Fruit fly (Drosophila melanogaster) whole organism, embryonic: ENCODE measurements around the gene Mdh2.

Experiments
- Antp ChIP-seq: fragments of 200-800 bp; sonication (Bioruptor generic); optimal IDR thresholded peaks from 3 replicates; lab custom pipeline; 2016; ENCODE audit warnings: missing biosample characterization, missing genetic modification characterization
- CG10321 ChIP-seq: fragments of 200-800 bp; sonication (Bioruptor generic); IDR thresholded peaks from 2 replicates; pipeline ENCODE4 v1.3.6; 2022; ENCODE audit warnings: missing biosample characterization, missing genetic modification characterization
- CG11560 ChIP-seq: fragments of 200-800 bp; sonication (Bioruptor generic); IDR thresholded peaks from 3 replicates; pipeline ENCODE4 v1.3.6; 2022; ENCODE audit warnings: missing biosample characterization, missing genetic modification characterization
- CG11723 ChIP-seq: fragments of 200-800 bp; sonication (Bioruptor generic); optimal IDR thresholded peaks from 2 replicates; lab custom pipeline; 2017; ENCODE audit warnings: missing biosample characterization, mild to moderate bottlenecking, missing genetic modification characterization
- CG14710 ChIP-seq: fragments of 200-800 bp; sonication (Bioruptor generic); optimal IDR thresholded peaks from 3 replicates; lab custom pipeline; 2019; ENCODE audit warnings: missing biosample characterization, mild to moderate bottlenecking, missing genetic modification characterization, moderate library complexity
- CG14965 ChIP-seq: fragments of 200-800 bp; sonication (Bioruptor generic); optimal IDR thresholded peaks from 2 replicates; lab custom pipeline; 2016; ENCODE audit warnings: missing biosample characterization, missing genetic modification characterization, borderline replicate concordance
- CG1529 ChIP-seq: fragments of 200-800 bp; sonication (Bioruptor generic); optimal IDR thresholded peaks from 3 replicates; lab custom pipeline; 2018; ENCODE audit warnings: missing biosample characterization, missing genetic modification characterization
- CG17385 ChIP-seq: fragments of 200-800 bp; sonication (Bioruptor generic); optimal IDR thresholded peaks from 3 replicates; lab custom pipeline; 2018; ENCODE audit warnings: missing biosample characterization, mild to moderate bottlenecking, missing genetic modification characterization
- CG33213 ChIP-seq: fragments of 200-800 bp; sonication (Bioruptor generic); optimal IDR thresholded peaks from 3 replicates; lab custom pipeline; 2016; ENCODE audit warnings: missing biosample characterization, missing genetic modification characterization
- CG3726 ChIP-seq: fragments of 200-800 bp; sonication (Bioruptor generic); IDR thresholded peaks from 3 replicates; pipeline ENCODE4, ENCODE4 v1.3.6; 2022; ENCODE audit warnings: missing biosample characterization, missing genetic modification characterization
- CG4282 ChIP-seq: fragments of 200-800 bp; sonication (Bioruptor generic); optimal IDR thresholded peaks from 2 replicates; lab custom pipeline; 2016; ENCODE audit warnings: missing biosample characterization, missing genetic modification characterization
- CG43689 ChIP-seq: fragments of 200-800 bp; sonication (Bioruptor generic); IDR thresholded peaks from 2 replicates; pipeline ENCODE4 v1.3.6; 2022; ENCODE audit warnings: missing biosample characterization, missing genetic modification characterization
- CG6254 ChIP-seq: fragments of 200-800 bp; sonication (Bioruptor generic); optimal IDR thresholded peaks from 3 replicates; lab custom pipeline; 2017; ENCODE audit warnings: mild to moderate bottlenecking, missing biosample characterization, missing genetic modification reagents, missing genetic modification characterization
- CG6813 ChIP-seq: fragments of 200-800 bp; sonication (Bioruptor generic); optimal IDR thresholded peaks from 2 replicates; lab custom pipeline; 2017; ENCODE audit warnings: missing biosample characterization, missing genetic modification characterization, mild to moderate bottlenecking, moderate library complexity, missing genetic modification reagents
- Chrac-16 ChIP-seq: fragments of 200-800 bp; sonication (Bioruptor generic); optimal IDR thresholded peaks from 3 replicates; lab custom pipeline; 2016; ENCODE audit warnings: missing biosample characterization, missing genetic modification characterization
- Dek ChIP-seq: fragments of 200-800 bp; sonication (Bioruptor generic); optimal IDR thresholded peaks from 3 replicates; lab custom pipeline; 2019; ENCODE audit warnings: missing biosample characterization, mild to moderate bottlenecking, missing genetic modification characterization, moderate library complexity
- E2f1 ChIP-seq: fragments of 200-800 bp; sonication (Bioruptor generic); IDR thresholded peaks from 2 replicates; pipeline ENCODE4 v1.3.6; 2022; ENCODE audit warnings: missing biosample characterization, missing genetic modification characterization
- HLH4C ChIP-seq: fragments of 200-800 bp; sonication (Bioruptor generic); IDR thresholded peaks from 3 replicates; pipeline ENCODE4 v1.3.6; 2022; ENCODE audit warnings: missing biosample characterization, missing genetic modification characterization; ENCODE audit not compliant: partially characterized antibody
- Nf-YA ChIP-seq: fragments of 200-800 bp; sonication (Bioruptor generic); IDR thresholded peaks from 2 replicates; pipeline ENCODE4 v1.3.6; 2022; ENCODE audit warnings: missing biosample characterization, missing genetic modification characterization
- Pdp1 ChIP-seq, 2 experiments: fragments of 200-800 bp; sonication (Bioruptor generic); optimal IDR thresholded peaks; 3 replicates each; lab custom pipeline; 2016; ENCODE audit warnings: missing biosample characterization in 2 of 2, missing genetic modification characterization in 2 of 2, mild to moderate bottlenecking in 1 of 2, moderate library complexity in 1 of 2
- Rfx ChIP-seq: fragments of 200-800 bp; sonication (Bioruptor generic); IDR thresholded peaks from 2 replicates; pipeline ENCODE4 v1.3.6; 2022; ENCODE audit warnings: missing biosample characterization, missing genetic modification characterization
- Trl ChIP-seq, 3 experiments: fragments of >200 bp in 2 of 3; fragments of 200-800 bp in 1 of 3; sonication (Bioruptor generic) in 1 of 3; optimal IDR thresholded peaks; 2 replicates in 1 of 3; 3 replicates in 2 of 3; lab custom pipeline; 2016 to 2017; ENCODE audit warnings: missing biosample characterization in 1 of 3, missing genetic modification characterization in 1 of 3
- aop ChIP-seq: fragments of 200-800 bp; sonication (Bioruptor generic); IDR thresholded peaks from 2 replicates; pipeline ENCODE4 v1.3.6; 2022; ENCODE audit warnings: missing biosample characterization, missing genetic modification characterization
- ci ChIP-seq: fragments of 200-800 bp; sonication (Bioruptor generic); IDR thresholded peaks from 3 replicates; pipeline ENCODE4 v1.3.6; 2022; ENCODE audit warnings: missing biosample characterization, missing genetic modification characterization
- croc ChIP-seq: fragments of 200-800 bp; sonication (Bioruptor generic); conservative IDR thresholded peaks from 3 replicates; pipeline ENCODE4 v1.3.6; 2022; ENCODE audit warnings: missing biosample characterization, missing genetic modification characterization
- crol ChIP-seq: fragments of 200-800 bp; sonication (Bioruptor generic); IDR thresholded peaks from 2 replicates; pipeline ENCODE4 v1.3.6; 2022; ENCODE audit warnings: missing biosample characterization, missing genetic modification characterization
- dan ChIP-seq: fragments of 200-800 bp; sonication (Bioruptor generic); IDR thresholded peaks from 2 replicates; pipeline ENCODE4 v1.3.6; 2022; ENCODE audit warnings: missing biosample characterization, missing genetic modification characterization
- ems ChIP-seq: fragments of 200-800 bp; sonication (Bioruptor generic); optimal IDR thresholded peaks from 3 replicates; lab custom pipeline; 2016; ENCODE audit warnings: missing biosample characterization, missing genetic modification characterization
- ewg ChIP-seq: fragments of 200-800 bp; sonication (Bioruptor generic); optimal IDR thresholded peaks from 3 replicates; lab custom pipeline; 2017; ENCODE audit warnings: mild to moderate bottlenecking, missing biosample characterization, missing genetic modification reagents, missing genetic modification characterization
- eyg ChIP-seq: fragments of 200-800 bp; sonication (Bioruptor generic); optimal IDR thresholded peaks from 3 replicates; lab custom pipeline; 2016; ENCODE audit warnings: missing biosample characterization, missing genetic modification characterization
- jumu ChIP-seq: fragments of 200-800 bp; sonication (Bioruptor generic); optimal IDR thresholded peaks from 3 replicates; lab custom pipeline; 2016; ENCODE audit warnings: missing biosample characterization, missing genetic modification characterization
- lab ChIP-seq: fragments of 200-800 bp; sonication (Bioruptor generic); optimal IDR thresholded peaks from 3 replicates; lab custom pipeline; 2017; ENCODE audit warnings: missing biosample characterization, missing genetic modification characterization, mild to moderate bottlenecking, moderate library complexity, missing genetic modification reagents
- lilli ChIP-seq: fragments of 200-800 bp; sonication (Bioruptor generic); optimal IDR thresholded peaks from 3 replicates; lab custom pipeline; 2016; ENCODE audit warnings: missing biosample characterization, missing genetic modification characterization
- mirr ChIP-seq: fragments of 200-800 bp; sonication (Bioruptor generic); optimal IDR thresholded peaks from 3 replicates; lab custom pipeline; 2018; ENCODE audit warnings: missing biosample characterization, mild to moderate bottlenecking, missing genetic modification characterization
- nom ChIP-seq: fragments of 200-800 bp; sonication (Bioruptor generic); optimal IDR thresholded peaks from 2 replicates; lab custom pipeline; 2017; ENCODE audit warnings: missing biosample characterization, missing genetic modification characterization, mild to moderate bottlenecking, moderate library complexity, missing genetic modification reagents
- onecut ChIP-seq: fragments of 200-800 bp; sonication (Bioruptor generic); IDR thresholded peaks from 2 replicates; pipeline ENCODE4 v1.3.6; 2022; ENCODE audit warnings: missing biosample characterization, missing genetic modification characterization
- pita ChIP-seq: fragments of 200-800 bp; sonication (Bioruptor generic); optimal IDR thresholded peaks from 2 replicates; lab custom pipeline; 2017; ENCODE audit warnings: missing biosample characterization, mild to moderate bottlenecking, missing genetic modification characterization
- psq ChIP-seq: fragments of 200-800 bp; sonication (Bioruptor generic); optimal IDR thresholded peaks from 2 replicates; lab custom pipeline; 2017; ENCODE audit warnings: missing biosample characterization, missing genetic modification characterization
- rib ChIP-seq: fragments of 200-800 bp; sonication (Bioruptor generic); IDR thresholded peaks from 2 replicates; pipeline ENCODE4 v1.3.6; 2022; ENCODE audit warnings: missing biosample characterization, missing genetic modification characterization
- row ChIP-seq: fragments of 200-800 bp; sonication (Bioruptor generic); IDR thresholded peaks from 3 replicates; pipeline ENCODE4 v1.3.6; 2022; ENCODE audit warnings: missing biosample characterization, missing genetic modification characterization
- sens ChIP-seq: fragments of 200-800 bp; sonication (Bioruptor generic); peaks from one replicate; lab custom pipeline; 2016; ENCODE audit warnings: missing biosample characterization, missing genetic modification characterization
- sisA ChIP-seq: fragments of 200-800 bp; sonication (Bioruptor generic); IDR thresholded peaks from 2 replicates; pipeline ENCODE4 v1.3.6; 2022; ENCODE audit warnings: missing biosample characterization, missing genetic modification characterization
- sob ChIP-seq: fragments of 200-800 bp; sonication (Bioruptor generic); IDR thresholded peaks from 2 replicates; pipeline ENCODE4 v1.3.6; 2022; ENCODE audit warnings: missing biosample characterization, missing genetic modification characterization
- sqz ChIP-seq: fragments of 200-800 bp; sonication (Bioruptor generic); optimal IDR thresholded peaks from 3 replicates; lab custom pipeline; 2018; ENCODE audit warnings: missing biosample characterization, mild to moderate bottlenecking, missing genetic modification characterization
- toy ChIP-seq: fragments of 200-800 bp; sonication (Bioruptor generic); IDR thresholded peaks from 2 replicates; pipeline ENCODE4 v1.3.6; 2022; ENCODE audit warnings: missing biosample characterization, missing genetic modification characterization
- wdn ChIP-seq: fragments of 200-800 bp; sonication (Bioruptor generic); IDR thresholded peaks from 2 replicates; pipeline ENCODE4 v1.3.6; 2022; ENCODE audit warnings: missing biosample characterization, missing genetic modification characterization
- zfh2 ChIP-seq: fragments of 200-800 bp; sonication (Bioruptor generic); optimal IDR thresholded peaks from 2 replicates; lab custom pipeline; 2016; ENCODE audit warnings: missing biosample characterization, missing genetic modification characterization

The Mdh2 gene

DNA sequence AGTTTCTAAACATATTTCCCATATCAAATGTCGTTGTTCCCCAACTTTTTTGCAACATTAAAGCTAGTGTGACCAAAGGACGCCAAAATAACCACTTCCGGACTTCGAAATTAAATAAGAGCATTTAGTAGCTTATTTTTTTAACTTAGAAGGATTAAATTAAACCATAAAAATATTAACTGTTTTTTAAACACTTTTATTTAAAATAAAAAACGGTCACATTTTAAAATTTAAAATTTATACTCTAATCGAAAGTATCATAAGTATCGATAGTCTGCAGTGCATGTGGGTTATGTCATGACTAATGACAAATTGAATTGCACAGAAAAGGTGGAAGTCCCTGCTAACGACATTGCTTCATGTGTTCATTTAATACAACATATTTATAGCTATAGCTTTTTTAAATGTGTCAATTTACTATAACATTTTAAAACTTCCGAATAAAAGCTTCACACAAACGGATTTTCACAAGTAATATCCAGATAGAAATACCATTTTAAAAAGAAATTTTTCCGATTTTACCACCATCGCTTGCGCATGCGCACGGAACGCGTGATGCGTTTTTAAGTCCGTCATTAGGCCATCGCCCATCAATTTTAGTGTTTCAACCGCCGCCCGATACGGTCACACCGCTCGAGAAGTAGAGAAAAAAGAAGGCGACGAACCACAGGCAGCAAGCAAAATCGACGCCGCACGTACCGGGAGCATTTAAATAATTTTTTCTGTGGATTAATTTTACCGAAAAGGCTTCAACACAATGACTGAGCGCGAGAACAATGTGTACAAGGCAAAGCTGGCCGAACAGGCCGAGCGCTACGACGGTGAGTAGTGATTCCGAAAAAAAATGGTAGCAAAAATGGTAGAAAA lies 16.1 kb downstream of the Mdh2 start, which contains the start of the genes CG7156 and 14-3-3epsilon (continued):
- TF ChIP-seq pita (GFP tag; lab: Kevin White, UChicago) (peak; percentile 91), CG14710 (peak; percentile 92), dan (GFP tag; lab: Robert Waterston, UW) (no peak), aop (0 out of 2 replicates have a peak, but pooled peaks have one; percentile 8), zfh2 (GFP tag; lab: Kevin White, UChicago) (peak; percentile 11), eyg (GFP tag; lab: Kevin White, UChicago) (no peak), Nf-YA (0 out of 2 replicates have a peak, but pooled peaks have one; percentile 5), CG11560 (peak; percentile 50; the same call in 1 of the 3 replicates), ems (no peak), Rfx (GFP tag; lab: Robert Waterston, UW) (peak; percentile 38)

DNA sequence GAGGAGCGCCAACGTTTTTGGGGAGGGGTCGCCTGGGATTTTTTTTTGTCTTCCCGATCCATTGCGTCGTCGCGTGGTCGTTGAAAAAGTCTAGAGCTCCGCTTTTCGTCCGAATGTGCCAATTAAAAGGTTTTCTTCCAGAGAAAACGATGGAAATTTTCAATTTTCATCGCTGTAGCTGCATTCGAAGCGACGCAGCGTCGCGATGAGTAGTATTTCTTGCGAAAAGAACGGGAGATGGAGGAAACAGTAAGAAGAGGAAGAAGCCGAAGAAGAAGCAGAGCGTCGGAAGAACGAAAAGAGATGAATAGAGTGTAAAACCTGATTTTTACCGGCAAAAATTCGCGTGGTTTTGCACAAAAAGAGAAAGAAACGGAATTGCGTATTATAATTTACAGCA lies 16.8 kb downstream of the Mdh2 start:
- no peak for TF ChIP-seq Chrac-16
- TF ChIP-seq psq (GFP tag; lab: Kevin White, UChicago): peak; percentile 35
- 0 out of 3 replicates have a peak, but pooled peaks have one; percentile 11 for TF ChIP-seq HLH4C (GFP tag; lab: Robert Waterston, UW)
- peak; percentile 48 for TF ChIP-seq sqz
- peak; percentile 37 for TF ChIP-seq sens
- peak; percentile 22; the same call in 1 of the 2 replicates for TF ChIP-seq CG10321 (GFP tag; lab: Robert Waterston, UW)
- TF ChIP-seq CG14965 (GFP tag; lab: Kevin White, UChicago): no peak
- peak; percentile 27 for TF ChIP-seq nom (GFP tag; lab: Kevin White, UChicago)
- TF ChIP-seq CG3726 (GFP tag; lab: Robert Waterston, UW): no peak
- peak; percentile 2; the same call in 1 of the 2 replicates for TF ChIP-seq sob
- peak in 1 of 2 experiments; percentile 27 for TF ChIP-seq Trl (optimal IDR thresholded peaks at IDR 0.05; lab: Kevin White, UChicago)
- TF ChIP-seq Trl (GFP tag; optimal IDR thresholded peaks at IDR 0.05; lab: Kevin White, UChicago): no peak
- 0 out of 2 replicates have a peak, but pooled peaks have one; percentile 4 for TF ChIP-seq Nf-YA
- peak; percentile 97 for TF ChIP-seq CG17385
- TF ChIP-seq CG1529 (GFP tag; lab: Kevin White, UChicago): peak; percentile 55
- no peak for TF ChIP-seq E2f1
- no peak for TF ChIP-seq CG43689

DNA sequence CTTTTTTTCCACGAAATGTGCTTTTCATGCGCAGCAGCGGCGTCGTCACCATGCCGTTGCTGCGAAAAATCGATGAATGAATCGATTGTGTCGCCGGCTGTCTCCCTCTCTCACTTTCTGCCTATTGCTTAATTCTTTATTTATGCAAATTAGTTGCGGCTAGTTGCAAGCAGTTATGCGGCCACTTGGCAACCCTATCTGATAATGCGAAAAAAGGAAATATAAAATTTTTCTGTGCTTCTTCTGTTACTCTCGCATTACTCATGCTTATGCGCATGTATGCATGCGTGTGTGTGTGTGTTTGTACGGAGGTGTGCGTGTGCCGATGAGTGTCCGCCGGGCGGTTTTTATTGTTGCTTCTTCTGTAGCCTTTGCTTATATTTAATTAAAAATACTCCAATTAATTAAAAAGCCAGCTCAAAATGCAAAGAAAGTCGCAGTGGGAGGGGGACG lies 17.5 kb downstream of the Mdh2 start:
- TF ChIP-seq lilli (GFP tag; lab: Kevin White, UChicago) (peak; percentile 35), CG33213 (GFP tag; lab: Kevin White, UChicago) (peak; percentile 10), ewg (GFP tag; lab: Kevin White, UChicago) (peak; percentile 84), mirr (GFP tag; lab: Kevin White, UChicago) (peak; percentile 49), Dek (tag; lab: Kevin White, UChicago) (peak; percentile 11), CG11723 (GFP tag; lab: Kevin White, UChicago) (no peak), sisA (no peak), Antp (GFP tag; lab: Kevin White, UChicago) (peak; percentile 24), onecut (GFP tag; lab: Robert Waterston, UW) (peak; percentile 100), toy (GFP tag; lab: Robert Waterston, UW) (no peak), CG6254 (GFP tag; lab: Kevin White, UChicago) (peak; percentile 30), croc (GFP tag; lab: Robert Waterston, UW) (no peak), rib (peak; percentile 10; the same call in 1 of the 2 replicates), jumu (peak; percentile 1), wdn (GFP tag; lab: Robert Waterston, UW) (0 out of 2 replicates have a peak, but pooled peaks have one; percentile 10), ci (GFP tag; lab: Robert Waterston, UW) (peak; percentile 18; the same call in 1 of the 3 replicates), row (GFP tag; lab: Robert Waterston, UW) (peak; percentile 5; the same call in 1 of the 3 replicates), Pdp1 (GFP tag; optimal IDR thresholded peaks at IDR 0.05; lab: Kevin White, UChicago) (peak in 1 of 2 experiments; percentile 15), CG6813 (GFP tag; lab: Kevin White, UChicago) (peak; percentile 44), CG4282 (GFP tag; lab: Kevin White, UChicago) (peak; percentile 21), lab (GFP tag; lab: Kevin White, UChicago) (peak; percentile 59), crol (GFP tag; lab: Robert Waterston, UW) (peak; percentile 49; the same call in 1 of the 2 replicates)
